Worm (Caenorhabditis elegans): ENCODE results near the gene mec-9.

DNA sequence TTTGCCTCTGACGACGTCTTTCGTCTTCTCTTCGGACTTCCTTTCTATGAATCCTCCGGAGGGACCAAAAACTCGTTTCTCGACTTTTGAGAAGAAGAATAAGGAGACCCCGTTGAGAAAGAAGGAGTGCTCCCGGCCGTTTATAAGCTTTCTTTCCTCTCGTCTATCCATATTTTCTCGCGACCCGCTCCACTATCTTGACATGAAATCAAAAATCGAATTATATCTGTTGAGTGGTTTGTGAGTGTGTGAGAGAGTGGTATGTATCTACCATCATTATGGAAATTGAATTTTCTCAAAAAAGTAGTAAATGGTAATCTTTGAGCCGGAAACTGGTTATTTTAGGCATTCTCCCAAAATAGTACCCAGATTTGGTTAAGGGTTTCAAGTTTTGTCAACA, 3.8 kb downstream of the mec-9 start:
- TF ChIP-seq unc-62 (GFP tag; optimal IDR thresholded peaks at IDR 0.05), result no peak
- no peak for TF ChIP-seq nfya-1 (tag; optimal IDR thresholded peaks at IDR 0.05; ENCODE audit: borderline replicate concordance, insufficient read depth)
- no peak for TF ChIP-seq rcor-1 (GFP tag; IDR thresholded peaks at IDR 0.05)
- no peak for TF ChIP-seq nhr-179 (tag; optimal IDR thresholded peaks at IDR 0.05)
- TF ChIP-seq snpc-4 (GFP tag; optimal IDR thresholded peaks at IDR 0.05), result no peak
- TF ChIP-seq snpc-4 (tag; optimal IDR thresholded peaks at IDR 0.05), result no peak
- no peak for TF ChIP-seq sptf-2 (GFP tag; optimal IDR thresholded peaks at IDR 0.05)
- no peak for TF ChIP-seq madf-3 (GFP tag; IDR thresholded peaks at IDR 0.05)
- TF ChIP-seq nhr-27 (tag; optimal IDR thresholded peaks at IDR 0.05), result no peak
- no peak for TF ChIP-seq akir-1 (GFP tag; optimal IDR thresholded peaks at IDR 0.05)
- no peak for TF ChIP-seq sea-2 (GFP tag; IDR thresholded peaks at IDR 0.05)
- TF ChIP-seq ceh-58 (GFP tag; IDR thresholded peaks at IDR 0.05), result no peak

Measured in whole organism, young adult.